Worm (Caenorhabditis elegans) whole organism, L1 larva: ENCODE data around the gene ecps-2.

Source experiments
- ama-1 ChIP-seq: fragments of 150-350 bp; optimal IDR thresholded peaks from 2 replicates; lab custom pipeline; 2014
- dpl-1 ChIP-seq, 3 experiments: fragments of 150-350 bp in 2 of 3; sonication (generic microtip) in 1 of 3; optimal IDR thresholded peaks; 2 replicates each; lab custom pipeline; 2014 to 2017; ENCODE audit warnings: missing biosample characterization in 3 of 3, missing genetic modification characterization in 3 of 3, missing genetic modification reagents in 3 of 3
- fkh-4 ChIP-seq: sonication (generic microtip); optimal IDR thresholded peaks from 2 replicates; lab custom pipeline; 2016; ENCODE audit warnings: missing compliant biosample characterization, missing genetic modification characterization, borderline replicate concordance
- fos-1 ChIP-seq: fragments of 150-350 bp; optimal IDR thresholded peaks from 2 replicates; lab custom pipeline; 2014; ENCODE audit warnings: missing biosample characterization, missing genetic modification characterization
- grh-1 ChIP-seq: fragments of 200-800 bp; sonication (Bioruptor generic); IDR thresholded peaks from 2 replicates; pipeline ENCODE4 v1.3.6; 2022; ENCODE audit warnings: missing genetic modification reagents, missing genetic modification characterization, missing compliant biosample characterization
- lsy-2 ChIP-seq, 2 experiments: fragments of 150-350 bp; optimal IDR thresholded peaks; 2 replicates each; lab custom pipeline; 2014; ENCODE audit warnings: missing biosample characterization in 2 of 2, missing genetic modification characterization in 2 of 2
- nhr-12 ChIP-seq: sonication (generic microtip); optimal IDR thresholded peaks from 2 replicates; lab custom pipeline; 2017; ENCODE audit warnings: missing biosample characterization, missing genetic modification characterization
- snpc-4 ChIP-seq: fragments of 150-350 bp; optimal IDR thresholded peaks from 2 replicates; lab custom pipeline; 2014; ENCODE audit warnings: missing biosample characterization, missing genetic modification characterization

DNA sequence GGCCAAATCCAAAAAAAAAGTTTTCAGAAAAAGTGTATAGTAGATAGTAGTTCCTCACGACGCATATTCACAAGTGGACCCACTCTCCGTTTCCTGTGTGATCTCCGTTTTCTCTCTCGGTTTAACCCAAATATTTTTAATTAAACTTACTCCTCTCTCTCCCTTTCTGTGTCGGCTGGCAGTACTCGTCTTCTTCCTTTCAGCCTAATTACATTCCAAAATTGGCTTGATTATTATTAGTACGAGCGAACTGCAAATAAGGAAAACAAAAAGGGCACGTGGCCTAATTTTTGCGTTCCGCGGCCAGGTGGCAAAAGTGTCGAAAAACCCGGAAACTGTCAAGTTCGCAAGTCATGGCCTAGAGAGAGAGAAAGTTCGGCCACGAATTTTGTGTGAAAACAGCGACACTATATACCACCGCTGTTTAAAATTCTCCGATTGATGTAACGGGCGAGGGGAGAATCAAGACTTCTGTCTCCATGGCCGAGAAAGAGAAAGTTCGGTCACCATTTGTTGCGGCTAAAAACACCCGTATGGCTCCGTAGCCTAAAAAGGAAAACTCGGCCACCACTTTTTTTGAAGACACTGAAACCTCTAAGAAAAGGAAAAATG, 45.9 kb upstream of the ecps-2 start:
- TF ChIP-seq dpl-1 (GFP tag; optimal IDR thresholded peaks at IDR 0.05; lab: Kevin White, UChicago) (no peak), lsy-2 (tag; optimal IDR thresholded peaks at IDR 0.05; lab: Kevin White, UChicago) (no peak), ama-1 (no peak), grh-1 (GFP tag; lab: Robert Waterston, UW) (no peak), fos-1 (no peak), snpc-4 (no peak), fkh-4 (tag; lab: Kevin White, UChicago) (no peak), nhr-12 (tag; lab: Kevin White, UChicago) (no peak)
